Fruit fly (Drosophila melanogaster) whole organism, embryonic: Measurements from ENCODE around the gene CG33664.

Source experiments
- CG10979 ChIP-seq: fragments of 200-800 bp; sonication (Bioruptor generic); optimal IDR thresholded peaks from 2 replicates; lab custom pipeline; 2018; ENCODE audit warnings: missing biosample characterization, mild to moderate bottlenecking, missing genetic modification characterization, moderate library complexity
- CG11456 ChIP-seq: fragments of 200-800 bp; sonication (Bioruptor generic); IDR thresholded peaks from 3 replicates; pipeline ENCODE4 v1.3.6; 2022; ENCODE audit warnings: missing biosample characterization, missing genetic modification characterization
- CG12769 ChIP-seq: fragments of 200-800 bp; sonication (Bioruptor generic); optimal IDR thresholded peaks from 2 replicates; lab custom pipeline; 2019; ENCODE audit warnings: missing biosample characterization, mild to moderate bottlenecking, missing genetic modification characterization, moderate library complexity
- CG13123 ChIP-seq: fragments of 200-800 bp; sonication (Bioruptor generic); optimal IDR thresholded peaks from 2 replicates; lab custom pipeline; 2016; ENCODE audit warnings: missing biosample characterization, missing genetic modification characterization
- CG13296 ChIP-seq: fragments of 200-800 bp; sonication (Bioruptor generic); optimal IDR thresholded peaks from 3 replicates; lab custom pipeline; 2018; ENCODE audit warnings: missing biosample characterization, mild to moderate bottlenecking, missing genetic modification characterization
- CG14667 ChIP-seq: fragments of 200-800 bp; sonication (Bioruptor generic); IDR thresholded peaks from 2 replicates; pipeline ENCODE4 v1.3.6; 2022; ENCODE audit warnings: missing biosample characterization, missing genetic modification characterization
- CG15269 ChIP-seq: fragments of 200-800 bp; sonication (Bioruptor generic); optimal IDR thresholded peaks from 2 replicates; lab custom pipeline; 2018; ENCODE audit warnings: missing biosample characterization, mild to moderate bottlenecking, missing genetic modification characterization, moderate library complexity
- CG15514 ChIP-seq: fragments of 200-800 bp; sonication (Bioruptor generic); optimal IDR thresholded peaks from 3 replicates; lab custom pipeline; 2017; ENCODE audit warnings: missing biosample characterization, missing genetic modification characterization, mild to moderate bottlenecking, moderate library complexity, missing genetic modification reagents
- CG16779 ChIP-seq: fragments of 200-800 bp; sonication (Bioruptor generic); IDR thresholded peaks from 2 replicates; pipeline ENCODE4 v1.3.6; 2022; ENCODE audit warnings: missing biosample characterization, missing genetic modification characterization
- CG17359 ChIP-seq: fragments of 200-800 bp; sonication (Bioruptor generic); optimal IDR thresholded peaks from 3 replicates; lab custom pipeline; 2018; ENCODE audit warnings: missing biosample characterization, mild to moderate bottlenecking, missing genetic modification characterization, moderate library complexity
- CG18476 ChIP-seq: fragments of 200-800 bp; sonication (Bioruptor generic); optimal IDR thresholded peaks from 2 replicates; lab custom pipeline; 2016; ENCODE audit warnings: missing biosample characterization, mild to moderate bottlenecking, missing genetic modification characterization
- CG2202 ChIP-seq: fragments of 200-800 bp; sonication (Bioruptor generic); optimal IDR thresholded peaks from 2 replicates; lab custom pipeline; 2018; ENCODE audit warnings: missing biosample characterization, mild to moderate bottlenecking, missing genetic modification characterization
- CG31441 ChIP-seq: fragments of 200-800 bp; sonication (Bioruptor generic); IDR thresholded peaks from 2 replicates; pipeline ENCODE4 v1.3.6; 2022; ENCODE audit warnings: missing biosample characterization, missing genetic modification characterization
- CG3281 ChIP-seq: fragments of 200-800 bp; sonication (Bioruptor generic); optimal IDR thresholded peaks from 3 replicates; lab custom pipeline; 2017; ENCODE audit warnings: missing biosample characterization, mild to moderate bottlenecking, missing genetic modification characterization
- CG3995 ChIP-seq: fragments of 200-800 bp; sonication (Bioruptor generic); optimal IDR thresholded peaks from 3 replicates; lab custom pipeline; 2016; ENCODE audit warnings: missing biosample characterization, missing genetic modification characterization
- CG6765 ChIP-seq: fragments of 200-800 bp; sonication (Bioruptor generic); optimal IDR thresholded peaks from 3 replicates; lab custom pipeline; 2017; ENCODE audit warnings: missing biosample characterization, mild to moderate bottlenecking, missing genetic modification characterization
- CG7928 ChIP-seq: fragments of 200-800 bp; sonication (Bioruptor generic); optimal IDR thresholded peaks from 2 replicates; lab custom pipeline; 2017; ENCODE audit warnings: missing biosample characterization, mild to moderate bottlenecking, missing genetic modification characterization
- CHES-1-like ChIP-seq: fragments of 200-800 bp; sonication (Bioruptor generic); optimal IDR thresholded peaks from 2 replicates; lab custom pipeline; 2016; ENCODE audit warnings: missing biosample characterization, missing genetic modification characterization
- CoRest ChIP-seq: fragments of 200-800 bp; sonication (Bioruptor generic); optimal IDR thresholded peaks from 3 replicates; lab custom pipeline; 2018; ENCODE audit warnings: missing biosample characterization, mild to moderate bottlenecking, missing genetic modification characterization, moderate library complexity
- D ChIP-seq, 2 experiments: fragments of 200-800 bp in 1 of 2; fragments of >200 bp in 1 of 2; sonication (Bioruptor generic) in 1 of 2; optimal IDR thresholded peaks; 2 replicates in 1 of 2; 3 replicates in 1 of 2; lab custom pipeline; 2017; ENCODE audit warnings: mild to moderate bottlenecking in 1 of 2, missing biosample characterization in 1 of 2, missing genetic modification characterization in 1 of 2, missing genetic modification reagents in 1 of 2
- Dip3 ChIP-seq: fragments of 200-800 bp; sonication (Bioruptor generic); optimal IDR thresholded peaks from 3 replicates; lab custom pipeline; 2016; ENCODE audit warnings: missing biosample characterization, missing genetic modification characterization
- Dll ChIP-seq: fragments of 200-800 bp; sonication (Bioruptor generic); IDR thresholded peaks from 4 replicates; pipeline ENCODE4 v1.3.6; 2022; ENCODE audit warnings: missing biosample characterization, missing genetic modification characterization; ENCODE audit not compliant: partially characterized antibody
- E2f2 ChIP-seq: fragments of 200-800 bp; sonication (Bioruptor generic); IDR thresholded peaks from 2 replicates; pipeline ENCODE4 v1.3.6; 2022; ENCODE audit warnings: missing biosample characterization, missing genetic modification characterization
- Ets97D ChIP-seq: fragments of 200-800 bp; sonication (Bioruptor generic); optimal IDR thresholded peaks from 3 replicates; lab custom pipeline; 2016; ENCODE audit warnings: missing biosample characterization, missing genetic modification characterization
- Fer3 ChIP-seq: fragments of 200-800 bp; sonication (Bioruptor generic); optimal IDR thresholded peaks from 2 replicates; lab custom pipeline; 2018; ENCODE audit warnings: missing biosample characterization, mild to moderate bottlenecking, missing genetic modification characterization, moderate library complexity
- Hey ChIP-seq: fragments of 200-800 bp; sonication (Bioruptor generic); optimal IDR thresholded peaks from 3 replicates; lab custom pipeline; 2018; ENCODE audit warnings: missing biosample characterization, mild to moderate bottlenecking, missing genetic modification characterization
- MESR4 ChIP-seq: fragments of 200-800 bp; sonication (Bioruptor generic); optimal IDR thresholded peaks from 2 replicates; lab custom pipeline; 2018; ENCODE audit warnings: missing biosample characterization, mild to moderate bottlenecking, missing genetic modification characterization, moderate library complexity
- NK7.1 ChIP-seq: fragments of 200-800 bp; sonication (Bioruptor generic); optimal IDR thresholded peaks from 3 replicates; lab custom pipeline; 2016; ENCODE audit warnings: missing biosample characterization, missing genetic modification characterization
- Ptx1 ChIP-seq: fragments of 200-800 bp; sonication (Bioruptor generic); IDR thresholded peaks from 2 replicates; pipeline ENCODE4 v1.3.6; 2022; ENCODE audit warnings: missing biosample characterization, missing genetic modification characterization
- Taf1 ChIP-seq: fragments of 200-800 bp; sonication (Bioruptor generic); IDR thresholded peaks from 2 replicates; pipeline ENCODE4 v1.3.6; 2022; ENCODE audit warnings: missing biosample characterization, missing genetic modification characterization
- Tbp ChIP-seq: fragments of >200 bp; optimal IDR thresholded peaks from 2 replicates; lab custom pipeline; 2018; ENCODE audit warnings: missing biosample characterization, missing genetic modification characterization
- Xbp1 ChIP-seq: fragments of 200-800 bp; sonication (Bioruptor generic); optimal IDR thresholded peaks from 3 replicates; lab custom pipeline; 2016; ENCODE audit warnings: missing biosample characterization, mild to moderate bottlenecking, missing genetic modification characterization
- YL-1 ChIP-seq: fragments of 200-800 bp; sonication (Bioruptor generic); optimal IDR thresholded peaks from 3 replicates; lab custom pipeline; 2017; ENCODE audit warnings: missing biosample characterization, mild to moderate bottlenecking, missing genetic modification characterization
- ab ChIP-seq: fragments of 200-800 bp; sonication (Bioruptor generic); optimal IDR thresholded peaks from 2 replicates; lab custom pipeline; 2016; ENCODE audit warnings: missing biosample characterization, missing genetic modification characterization
- ap ChIP-seq: fragments of 200-800 bp; sonication (Bioruptor generic); IDR thresholded peaks from 2 replicates; pipeline ENCODE4 v1.3.6; 2022; ENCODE audit warnings: missing biosample characterization, missing genetic modification characterization
- bab2 ChIP-seq: fragments of 200-800 bp; sonication (Bioruptor generic); optimal IDR thresholded peaks from 2 replicates; lab custom pipeline; 2016; ENCODE audit warnings: missing biosample characterization, missing genetic modification characterization
- bbx ChIP-seq: fragments of 200-800 bp; sonication (Bioruptor generic); IDR thresholded peaks from 2 replicates; pipeline ENCODE4 v1.3.6; 2022; ENCODE audit warnings: missing biosample characterization, missing genetic modification characterization; ENCODE audit not compliant: partially characterized antibody
- chif ChIP-seq, 2 experiments: fragments of 200-800 bp; sonication (Bioruptor generic); optimal IDR thresholded peaks; 3 replicates each; lab custom pipeline; 2016; ENCODE audit warnings: missing biosample characterization in 2 of 2, missing genetic modification characterization in 2 of 2
- crol ChIP-seq: fragments of 200-800 bp; sonication (Bioruptor generic); IDR thresholded peaks from 2 replicates; pipeline ENCODE4 v1.3.6; 2022; ENCODE audit warnings: missing biosample characterization, missing genetic modification characterization
- dati ChIP-seq: fragments of 200-800 bp; sonication (Bioruptor generic); IDR thresholded peaks from 2 replicates; pipeline ENCODE4 v1.3.6; 2022; ENCODE audit warnings: missing biosample characterization, missing genetic modification characterization
- en ChIP-seq: fragments of 200-800 bp; sonication (Bioruptor generic); optimal IDR thresholded peaks from 2 replicates; lab custom pipeline; 2016; ENCODE audit warnings: missing biosample characterization, missing genetic modification characterization
- fd96Cb ChIP-seq: fragments of 200-800 bp; sonication (Bioruptor generic); optimal IDR thresholded peaks from 2 replicates; lab custom pipeline; 2018; ENCODE audit warnings: missing biosample characterization, mild to moderate bottlenecking, missing genetic modification characterization, moderate library complexity
- ken ChIP-seq: fragments of 200-800 bp; sonication (Bioruptor generic); IDR thresholded peaks from 3 replicates; pipeline ENCODE4 v1.3.6; 2022; ENCODE audit warnings: missing biosample characterization, missing genetic modification characterization
- pb ChIP-seq: fragments of 200-800 bp; sonication (Bioruptor generic); optimal IDR thresholded peaks from 3 replicates; lab custom pipeline; 2016; ENCODE audit warnings: missing biosample characterization, missing genetic modification characterization
- pnt ChIP-seq: fragments of 200-800 bp; sonication (Bioruptor generic); optimal IDR thresholded peaks from 3 replicates; lab custom pipeline; 2016; ENCODE audit warnings: missing biosample characterization, missing genetic modification characterization
- prd ChIP-seq, 3 experiments: fragments of >200 bp in 2 of 3; fragments of 200-800 bp in 1 of 3; sonication (Bioruptor generic) in 1 of 3; optimal IDR thresholded peaks in 2 of 3; IDR thresholded peaks in 1 of 3; 2 replicates in 2 of 3; 3 replicates in 1 of 3; pipeline versions ENCODE4 v1.3.6 to Lab custom; 2017 to 2022; ENCODE audit warnings: missing biosample characterization in 1 of 3, missing genetic modification characterization in 1 of 3
- psq ChIP-seq: fragments of 200-800 bp; sonication (Bioruptor generic); optimal IDR thresholded peaks from 2 replicates; lab custom pipeline; 2017; ENCODE audit warnings: missing biosample characterization, missing genetic modification characterization
- slou ChIP-seq: fragments of 200-800 bp; sonication (Bioruptor generic); optimal IDR thresholded peaks from 3 replicates; lab custom pipeline; 2016; ENCODE audit warnings: missing biosample characterization, missing genetic modification characterization
- ssp ChIP-seq: fragments of 200-800 bp; sonication (Bioruptor generic); IDR thresholded peaks from 2 replicates; pipeline ENCODE4 v1.3.6; 2022; ENCODE audit warnings: missing biosample characterization, missing genetic modification characterization
- zen ChIP-seq: fragments of 200-800 bp; sonication (Bioruptor generic); optimal IDR thresholded peaks from 3 replicates; lab custom pipeline; 2018; ENCODE audit warnings: missing biosample characterization, mild to moderate bottlenecking, missing genetic modification characterization, moderate library complexity

Gene CG33664

dm6 chrX:6346926-6347367, 37.1 kb upstream of the CG33664 start, which contains the start of gene CG3847 (continued):
- TF ChIP-seq prd (optimal IDR thresholded peaks at IDR 0.05; lab: Kevin White, UChicago) (no peak), prd (GFP tag; IDR thresholded peaks at IDR 0.05; lab: Robert Waterston, UW) (0 out of 3 replicates have a peak, but pooled peaks have one; percentile 29), pnt (no peak), bab2 (no peak), crol (GFP tag; lab: Robert Waterston, UW) (no peak), Taf1 (GFP tag; lab: Robert Waterston, UW) (no peak), ap (GFP tag; lab: Robert Waterston, UW) (no peak), CG13123 (GFP tag; lab: Kevin White, UChicago) (no peak), CHES-1-like (GFP tag; lab: Kevin White, UChicago) (peak; percentile 66), CG14667 (GFP tag; lab: Robert Waterston, UW) (no peak), pb (no peak), YL-1 (peak; percentile 89), bbx (GFP tag; lab: Robert Waterston, UW) (peak; percentile 74), Fer3 (tag; lab: Kevin White, UChicago) (no peak), ken (GFP tag; lab: Robert Waterston, UW) (0 out of 3 replicates have a peak, but pooled peaks have one; percentile 50), dati (GFP tag; lab: Robert Waterston, UW) (no peak), CG16779 (GFP tag; lab: Robert Waterston, UW) (no peak), psq (peak; percentile 31), fd96Cb (tag; lab: Kevin White, UChicago) (no peak), slou (GFP tag; lab: Kevin White, UChicago) (peak; percentile 23), MESR4 (GFP tag; lab: Kevin White, UChicago) (peak; percentile 95), CG3995 (GFP tag; lab: Kevin White, UChicago) (peak; percentile 24), en (GFP tag; lab: Kevin White, UChicago) (no peak), Hey (tag; lab: Kevin White, UChicago) (no peak), CG15514 (peak; percentile 81), CoRest (tag; lab: Kevin White, UChicago) (peak; percentile 54), CG2202 (tag; lab: Kevin White, UChicago) (no peak), NK7.1 (GFP tag; lab: Kevin White, UChicago) (no peak), Tbp (no peak), CG31441 (GFP tag; lab: Robert Waterston, UW) (0 out of 2 replicates have a peak, but pooled peaks have one; percentile 11), D (optimal IDR thresholded peaks at IDR 0.05; lab: Kevin White, UChicago) (no peak), D (GFP tag; optimal IDR thresholded peaks at IDR 0.05; lab: Kevin White, UChicago) (no peak), CG6765 (GFP tag; lab: Kevin White, UChicago) (peak; percentile 34), CG10979 (tag; lab: Kevin White, UChicago) (peak; percentile 22), chif (GFP tag; optimal IDR thresholded peaks at IDR 0.05; lab: Kevin White, UChicago) (peak; percentile 27 to 48), ab (no peak), CG13296 (no peak), Dll (GFP tag; lab: Robert Waterston, UW) (peak; percentile 63), CG17359 (tag; lab: Kevin White, UChicago) (peak; percentile 17), CG12769 (peak; percentile 45), CG15269 (tag; lab: Kevin White, UChicago) (peak; percentile 14), Ptx1 (GFP tag; lab: Robert Waterston, UW) (0 out of 2 replicates have a peak, but pooled peaks have one; percentile 31), CG7928 (peak; percentile 33), E2f2 (GFP tag; lab: Robert Waterston, UW) (peak; percentile 97), ssp (GFP tag; lab: Robert Waterston, UW) (peak; percentile 66), zen (peak; percentile 7), CG3281 (GFP tag; lab: Kevin White, UChicago) (peak; percentile 46), Xbp1 (GFP tag; lab: Kevin White, UChicago) (peak; percentile 48), Dip3 (GFP tag; lab: Kevin White, UChicago) (peak; percentile 34), CG18476 (GFP tag; lab: Kevin White, UChicago) (no peak), CG11456 (GFP tag; lab: Robert Waterston, UW) (peak; percentile 54; the same call in 1 of the 3 replicates), Ets97D (GFP tag; lab: Kevin White, UChicago) (peak; percentile 96)
